Worm (Caenorhabditis elegans) whole organism, L2 larva: ENCODE results near the gene fbxa-148.

ENCODE experiments used
- R02D3.7 ChIP-seq: fragments of 150-350 bp; optimal IDR thresholded peaks from 2 replicates; lab custom pipeline; 2014; ENCODE audit warnings: missing biosample characterization, missing genetic modification characterization
- ZK546.5 ChIP-seq: sonication (generic microtip); optimal IDR thresholded peaks from 2 replicates; lab custom pipeline; 2017; ENCODE audit warnings: missing biosample characterization, missing genetic modification characterization
- alr-1 ChIP-seq: fragments of 150-350 bp; optimal IDR thresholded peaks from 2 replicates; lab custom pipeline; 2014; ENCODE audit warnings: missing biosample characterization, missing genetic modification characterization
- elt-3 ChIP-seq: sonication (generic microtip); optimal IDR thresholded peaks from 2 replicates; lab custom pipeline; 2017; ENCODE audit warnings: missing biosample characterization, missing genetic modification characterization
- gmeb-1 ChIP-seq: fragments of 150-350 bp; optimal IDR thresholded peaks from 2 replicates; lab custom pipeline; 2014; ENCODE audit warnings: missing biosample characterization, missing genetic modification characterization
- lin-13 ChIP-seq: fragments of 150-350 bp; optimal IDR thresholded peaks from 2 replicates; lab custom pipeline; 2014; ENCODE audit warnings: missing biosample characterization, missing genetic modification reagents, missing genetic modification characterization
- nhr-11 ChIP-seq: fragments of 150-350 bp; optimal IDR thresholded peaks from 2 replicates; lab custom pipeline; 2014; ENCODE audit warnings: missing biosample characterization, missing genetic modification characterization
- nhr-237 ChIP-seq: fragments of 150-350 bp; optimal IDR thresholded peaks from 2 replicates; lab custom pipeline; 2014; ENCODE audit warnings: missing biosample characterization, missing genetic modification characterization
- nhr-77 ChIP-seq: fragments of 150-350 bp; optimal IDR thresholded peaks from 2 replicates; lab custom pipeline; 2014; ENCODE audit warnings: missing biosample characterization, missing genetic modification characterization
- sem-4 ChIP-seq: fragments of 150-350 bp; optimal IDR thresholded peaks from 2 replicates; lab custom pipeline; 2014; ENCODE audit warnings: missing biosample characterization, missing genetic modification reagents, missing genetic modification characterization
- unc-39 ChIP-seq: fragments of 150-350 bp; optimal IDR thresholded peaks from 2 replicates; lab custom pipeline; 2014; ENCODE audit warnings: missing biosample characterization, missing genetic modification characterization
- unc-55 ChIP-seq: fragments of 150-350 bp; sonication (generic microtip); optimal IDR thresholded peaks from 3 replicates; lab custom pipeline; 2014; ENCODE audit warnings: missing biosample characterization, missing genetic modification reagents, missing genetic modification characterization
- zag-1 ChIP-seq: fragments of 150-350 bp; optimal IDR thresholded peaks from 2 replicates; lab custom pipeline; 2014; ENCODE audit warnings: missing biosample characterization, missing genetic modification characterization

- TF ChIP-seq nhr-237, result no peak
- TF ChIP-seq gmeb-1 (tag; lab: Kevin White, UChicago), result no peak
- no peak for TF ChIP-seq zag-1 (tag; lab: Kevin White, UChicago)
- TF ChIP-seq ZK546.5 (tag; lab: Kevin White, UChicago), result no peak
- no peak for TF ChIP-seq elt-3 (tag; lab: Kevin White, UChicago)
- no peak for TF ChIP-seq lin-13 (GFP tag; lab: Kevin White, UChicago)
- no peak for TF ChIP-seq unc-55 (GFP tag; lab: Kevin White, UChicago)
- TF ChIP-seq alr-1 (tag; lab: Kevin White, UChicago), result no peak
- TF ChIP-seq sem-4 (tag; lab: Kevin White, UChicago), result no peak
- no peak for TF ChIP-seq nhr-77 (tag; lab: Kevin White, UChicago)
- TF ChIP-seq unc-39, result no peak
- TF ChIP-seq nhr-11, result no peak
- no peak for TF ChIP-seq R02D3.7 (tag; lab: Kevin White, UChicago)
These were observed 41.5 kb downstream of the fbxa-148 start, which contains the start of gene srz-54 for ce11 chrV:16980368-16980767.
